Worm (Caenorhabditis elegans) whole organism, L1 larva: ENCODE results near the gene ced-9.

Experiments used
- C34B4.2 ChIP-seq: sonication (generic microtip); optimal IDR thresholded peaks from 2 replicates; lab custom pipeline; 2017; ENCODE audit warnings: mild to moderate bottlenecking, missing genetic modification characterization, missing compliant biosample characterization
- ama-1 ChIP-seq: fragments of 150-350 bp; optimal IDR thresholded peaks from 2 replicates; lab custom pipeline; 2014
- ceh-63 ChIP-seq: fragments of 200-800 bp; sonication (Bioruptor generic); optimal IDR thresholded peaks from 2 replicates; lab custom pipeline; 2018; ENCODE audit warnings: mild to moderate bottlenecking, missing genetic modification characterization, missing compliant biosample characterization
- ceh-88 ChIP-seq: fragments of 200-800 bp; sonication (Bioruptor generic); IDR thresholded peaks from 2 replicates; pipeline ENCODE4 v1.3.6; 2022; ENCODE audit warnings: missing genetic modification characterization, missing compliant biosample characterization
- grh-1 ChIP-seq: fragments of 200-800 bp; sonication (Bioruptor generic); IDR thresholded peaks from 2 replicates; pipeline ENCODE4 v1.3.6; 2022; ENCODE audit warnings: missing genetic modification reagents, missing genetic modification characterization, missing compliant biosample characterization
- hlh-4 ChIP-seq: sonication (generic microtip); optimal IDR thresholded peaks from 2 replicates; lab custom pipeline; 2016; ENCODE audit warnings: mild to moderate bottlenecking, missing genetic modification characterization, missing compliant biosample characterization
- jun-1 ChIP-seq: fragments of 150-350 bp; optimal IDR thresholded peaks from 2 replicates; lab custom pipeline; 2014; ENCODE audit warnings: missing biosample characterization, missing genetic modification reagents, missing genetic modification characterization
- lin-14 ChIP-seq: fragments of 200-800 bp; sonication (Bioruptor generic); optimal IDR thresholded peaks from 2 replicates; lab custom pipeline; 2018; ENCODE audit warnings: mild to moderate bottlenecking, missing genetic modification characterization, moderate library complexity, missing compliant biosample characterization
- nhr-11 ChIP-seq: fragments of 150-350 bp; optimal IDR thresholded peaks from 2 replicates; lab custom pipeline; 2014; ENCODE audit warnings: missing biosample characterization, missing genetic modification characterization
- nhr-237 ChIP-seq: fragments of 150-350 bp; optimal IDR thresholded peaks from 2 replicates; lab custom pipeline; 2014; ENCODE audit warnings: missing biosample characterization, missing genetic modification characterization
- nhr-28 ChIP-seq: fragments of 150-350 bp; optimal IDR thresholded peaks from 2 replicates; lab custom pipeline; 2014; ENCODE audit warnings: missing biosample characterization, missing genetic modification characterization
- nhr-77 ChIP-seq: fragments of 150-350 bp; optimal IDR thresholded peaks from 2 replicates; lab custom pipeline; 2014; ENCODE audit warnings: missing biosample characterization, missing genetic modification characterization
- pqm-1 ChIP-seq: sonication (generic microtip); optimal IDR thresholded peaks from 3 replicates; lab custom pipeline; 2017; ENCODE audit warnings: missing biosample characterization, missing genetic modification characterization
- sptf-1 ChIP-seq: fragments of 150-350 bp; optimal IDR thresholded peaks from 2 replicates; lab custom pipeline; 2014; ENCODE audit warnings: missing biosample characterization, missing genetic modification characterization

- TF ChIP-seq nhr-77 (no peak), nhr-237 (tag; lab: Kevin White, UChicago) (no peak), nhr-28 (no peak), sptf-1 (tag; lab: Kevin White, UChicago) (no peak), ceh-88 (GFP tag; lab: Robert Waterston, UW) (no peak), jun-1 (tag; lab: Kevin White, UChicago) (no peak), lin-14 (GFP tag; lab: Kevin White, UChicago) (no peak), pqm-1 (tag; lab: Kevin White, UChicago) (no peak), ceh-63 (GFP tag; lab: Kevin White, UChicago) (no peak), ama-1 (no peak), hlh-4 (tag; lab: Kevin White, UChicago) (no peak), nhr-11 (tag; lab: Kevin White, UChicago) (no peak), grh-1 (GFP tag; lab: Robert Waterston, UW) (no peak), C34B4.2 (no peak)
Measured at ce11 chrIII:10364656-10365055, 29.7 kb downstream of the ced-9 start, which contains the start of gene tbc-8.
